Worm (Caenorhabditis elegans): Measurements from ENCODE around the gene dig-1.

ce11 chrIII:6722208-6722679 lies 23.9 kb upstream of the dig-1 start, which contains the start of the genes bath-41 and F37A4.2:
- TF ChIP-seq nhr-28 (tag; optimal IDR thresholded peaks at IDR 0.05) = no peak
- no peak for TF ChIP-seq fos-1 (tag; optimal IDR thresholded peaks at IDR 0.05)
- TF ChIP-seq tbx-2 (tag; optimal IDR thresholded peaks at IDR 0.05) = no peak
- no peak for TF ChIP-seq zag-1 (tag; optimal IDR thresholded peaks at IDR 0.05)
- TF ChIP-seq nhr-25 (tag; optimal IDR thresholded peaks at IDR 0.05) = no peak
- TF ChIP-seq ztf-11 (tag; optimal IDR thresholded peaks at IDR 0.05) = no peak
- no peak for TF ChIP-seq egl-5 (tag; optimal IDR thresholded peaks at IDR 0.05)
- TF ChIP-seq mdl-1 (tag; optimal IDR thresholded peaks at IDR 0.05) = no peak
- no peak for TF ChIP-seq ceh-82 (tag; optimal IDR thresholded peaks at IDR 0.05)
- no peak for TF ChIP-seq elt-3 (tag; optimal IDR thresholded peaks at IDR 0.05)
- TF ChIP-seq unc-62 (GFP tag; optimal IDR thresholded peaks at IDR 0.05) = no peak
- TF ChIP-seq lin-15B (tag; optimal IDR thresholded peaks at IDR 0.05) = peak; percentile 26
- no peak for TF ChIP-seq ceh-9 (tag; optimal IDR thresholded peaks at IDR 0.05)
- no peak for TF ChIP-seq fkh-10 (GFP tag; optimal IDR thresholded peaks at IDR 0.05)
